Fruit fly (Drosophila melanogaster) whole organism, embryonic: ENCODE results near the gene beta4GalNAcTB.

Source experiments
- CG10959 ChIP-seq: fragments of 200-800 bp; sonication (Bioruptor generic); IDR thresholded peaks from 2 replicates; pipeline ENCODE4 v1.3.6; 2022; ENCODE audit warnings: missing biosample characterization, missing genetic modification characterization
- CG12071 ChIP-seq: fragments of 200-800 bp; sonication (Bioruptor generic); optimal IDR thresholded peaks from 3 replicates; lab custom pipeline; 2018; ENCODE audit warnings: missing biosample characterization, mild to moderate bottlenecking, missing genetic modification characterization
- CG12744 ChIP-seq: fragments of 200-800 bp; sonication (Bioruptor generic); optimal IDR thresholded peaks from 2 replicates; lab custom pipeline; 2016; ENCODE audit warnings: missing biosample characterization, missing genetic modification characterization
- CG1832 ChIP-seq: fragments of 200-800 bp; sonication (Bioruptor generic); optimal IDR thresholded peaks from 2 replicates; lab custom pipeline; 2017; ENCODE audit warnings: missing biosample characterization, mild to moderate bottlenecking, missing genetic modification characterization, inconsistent platforms
- CG3281 ChIP-seq: fragments of 200-800 bp; sonication (Bioruptor generic); optimal IDR thresholded peaks from 3 replicates; lab custom pipeline; 2017; ENCODE audit warnings: missing biosample characterization, mild to moderate bottlenecking, missing genetic modification characterization
- CG33213 ChIP-seq: fragments of 200-800 bp; sonication (Bioruptor generic); optimal IDR thresholded peaks from 3 replicates; lab custom pipeline; 2016; ENCODE audit warnings: missing biosample characterization, missing genetic modification characterization
- CG4282 ChIP-seq: fragments of 200-800 bp; sonication (Bioruptor generic); optimal IDR thresholded peaks from 2 replicates; lab custom pipeline; 2016; ENCODE audit warnings: missing biosample characterization, missing genetic modification characterization
- CG4328 ChIP-seq: fragments of 200-800 bp; sonication (Bioruptor generic); optimal IDR thresholded peaks from 3 replicates; lab custom pipeline; 2017; ENCODE audit warnings: missing biosample characterization, missing genetic modification reagents, missing genetic modification characterization
- CG6813 ChIP-seq: fragments of 200-800 bp; sonication (Bioruptor generic); optimal IDR thresholded peaks from 2 replicates; lab custom pipeline; 2017; ENCODE audit warnings: missing biosample characterization, missing genetic modification characterization, mild to moderate bottlenecking, moderate library complexity, missing genetic modification reagents
- CG7786 ChIP-seq: fragments of 200-800 bp; sonication (Bioruptor generic); optimal IDR thresholded peaks from 2 replicates; lab custom pipeline; 2016; ENCODE audit warnings: missing biosample characterization, missing genetic modification characterization
- CG7839 ChIP-seq: fragments of 200-800 bp; sonication (Bioruptor generic); optimal IDR thresholded peaks from 3 replicates; lab custom pipeline; 2018; ENCODE audit warnings: missing biosample characterization, mild to moderate bottlenecking, missing genetic modification characterization, moderate library complexity
- CG8388 ChIP-seq: fragments of 200-800 bp; sonication (Bioruptor generic); optimal IDR thresholded peaks from 2 replicates; lab custom pipeline; 2019; ENCODE audit warnings: missing biosample characterization, mild to moderate bottlenecking, missing genetic modification characterization, moderate library complexity
- CG8765 ChIP-seq: fragments of 200-800 bp; sonication (Bioruptor generic); IDR thresholded peaks from 2 replicates; pipeline ENCODE4 v1.3.6; 2022; ENCODE audit warnings: missing biosample characterization, missing genetic modification characterization
- D ChIP-seq, 2 experiments: fragments of 200-800 bp in 1 of 2; fragments of >200 bp in 1 of 2; sonication (Bioruptor generic) in 1 of 2; optimal IDR thresholded peaks; 2 replicates in 1 of 2; 3 replicates in 1 of 2; lab custom pipeline; 2017; ENCODE audit warnings: mild to moderate bottlenecking in 1 of 2, missing biosample characterization in 1 of 2, missing genetic modification characterization in 1 of 2, missing genetic modification reagents in 1 of 2
- Drgx ChIP-seq: fragments of 200-800 bp; sonication (Bioruptor generic); IDR thresholded peaks from 2 replicates; pipeline ENCODE4 v1.3.6; 2022; ENCODE audit warnings: missing biosample characterization, missing genetic modification characterization
- Eip74EF ChIP-seq, 2 experiments: fragments of 200-800 bp in 1 of 2; fragments of >200 bp in 1 of 2; sonication (Bioruptor generic) in 1 of 2; optimal IDR thresholded peaks; 2 replicates each; lab custom pipeline; 2017 to 2019; ENCODE audit warnings: missing biosample characterization in 2 of 2, missing genetic modification characterization in 2 of 2, mild to moderate bottlenecking in 1 of 2, moderate library complexity in 1 of 2
- Fer2 ChIP-seq: fragments of 200-800 bp; sonication (Bioruptor generic); optimal IDR thresholded peaks from 2 replicates; lab custom pipeline; 2018; ENCODE audit warnings: missing biosample characterization, mild to moderate bottlenecking, missing genetic modification characterization, moderate library complexity
- HLH54F ChIP-seq: fragments of 200-800 bp; sonication (Bioruptor generic); optimal IDR thresholded peaks from 3 replicates; lab custom pipeline; 2016; ENCODE audit warnings: missing biosample characterization, missing genetic modification characterization
- Hmr ChIP-seq: fragments of 200-800 bp; sonication (Bioruptor generic); optimal IDR thresholded peaks from 3 replicates; lab custom pipeline; 2017; ENCODE audit warnings: mild to moderate bottlenecking, missing biosample characterization, missing genetic modification reagents, missing genetic modification characterization
- Rfx ChIP-seq: fragments of 200-800 bp; sonication (Bioruptor generic); IDR thresholded peaks from 2 replicates; pipeline ENCODE4 v1.3.6; 2022; ENCODE audit warnings: missing biosample characterization, missing genetic modification characterization
- Sry-β ChIP-seq: fragments of 200-800 bp; sonication (Bioruptor generic); optimal IDR thresholded peaks from 2 replicates; lab custom pipeline; 2018; ENCODE audit warnings: missing biosample characterization, mild to moderate bottlenecking, missing genetic modification characterization, moderate library complexity
- Ssrp ChIP-seq: fragments of 200-800 bp; sonication (Bioruptor generic); optimal IDR thresholded peaks from 2 replicates; lab custom pipeline; 2018; ENCODE audit warnings: missing biosample characterization, mild to moderate bottlenecking, missing genetic modification characterization, moderate library complexity
- Xrp1 ChIP-seq: fragments of 200-800 bp; sonication (Bioruptor generic); IDR thresholded peaks from 2 replicates; pipeline ENCODE4 v1.3.6; 2022; ENCODE audit warnings: missing biosample characterization, missing genetic modification characterization
- aop ChIP-seq: fragments of 200-800 bp; sonication (Bioruptor generic); IDR thresholded peaks from 2 replicates; pipeline ENCODE4 v1.3.6; 2022; ENCODE audit warnings: missing biosample characterization, missing genetic modification characterization
- ap ChIP-seq: fragments of 200-800 bp; sonication (Bioruptor generic); IDR thresholded peaks from 2 replicates; pipeline ENCODE4 v1.3.6; 2022; ENCODE audit warnings: missing biosample characterization, missing genetic modification characterization
- ash1 ChIP-seq: fragments of 200-800 bp; sonication (Bioruptor generic); optimal IDR thresholded peaks from 2 replicates; lab custom pipeline; 2018; ENCODE audit warnings: missing biosample characterization, mild to moderate bottlenecking, missing genetic modification characterization
- az2 ChIP-seq: fragments of 200-800 bp; sonication (Bioruptor generic); optimal IDR thresholded peaks from 3 replicates; lab custom pipeline; 2016; ENCODE audit warnings: missing biosample characterization, missing genetic modification characterization
- bcd ChIP-seq: fragments of 200-800 bp; sonication (Bioruptor generic); optimal IDR thresholded peaks from 2 replicates; lab custom pipeline; 2017; ENCODE audit warnings: missing biosample characterization, mild to moderate bottlenecking, missing genetic modification characterization
- btn ChIP-seq: fragments of 200-800 bp; sonication (Bioruptor generic); optimal IDR thresholded peaks from 2 replicates; lab custom pipeline; 2016; ENCODE audit warnings: missing biosample characterization, missing genetic modification characterization
- cato ChIP-seq: fragments of 200-800 bp; sonication (Bioruptor generic); optimal IDR thresholded peaks from 2 replicates; lab custom pipeline; 2016; ENCODE audit warnings: missing biosample characterization, missing genetic modification characterization, borderline replicate concordance
- chm ChIP-seq: fragments of 200-800 bp; sonication (Bioruptor generic); IDR thresholded peaks from 2 replicates; pipeline ENCODE4 v1.3.6; 2022; ENCODE audit warnings: missing biosample characterization, missing genetic modification characterization
- dmrt11E ChIP-seq: fragments of 200-800 bp; sonication (Bioruptor generic); optimal IDR thresholded peaks from 3 replicates; lab custom pipeline; 2018; ENCODE audit warnings: missing biosample characterization, mild to moderate bottlenecking, missing genetic modification characterization, moderate library complexity
- gcm2 ChIP-seq: fragments of 200-800 bp; sonication (Bioruptor generic); optimal IDR thresholded peaks from 2 replicates; lab custom pipeline; 2016; ENCODE audit warnings: missing biosample characterization, missing genetic modification characterization
- insv ChIP-seq, 2 experiments: fragments of 200-800 bp; sonication (Bioruptor generic); optimal IDR thresholded peaks; 3 replicates each; lab custom pipeline; 2016 to 2018; ENCODE audit warnings: missing biosample characterization in 2 of 2, missing genetic modification characterization in 2 of 2
- jumu ChIP-seq: fragments of 200-800 bp; sonication (Bioruptor generic); optimal IDR thresholded peaks from 3 replicates; lab custom pipeline; 2016; ENCODE audit warnings: missing biosample characterization, missing genetic modification characterization
- lov ChIP-seq, 2 experiments: fragments of 200-800 bp in 1 of 2; fragments of >200 bp in 1 of 2; sonication (Bioruptor generic) in 1 of 2; IDR thresholded peaks in 1 of 2; optimal IDR thresholded peaks in 1 of 2; 2 replicates in 1 of 2; 3 replicates in 1 of 2; pipeline versions ENCODE4 v1.3.6 to Lab custom; 2017 to 2022; ENCODE audit warnings: missing biosample characterization in 1 of 2, missing genetic modification characterization in 1 of 2
- mirr ChIP-seq: fragments of 200-800 bp; sonication (Bioruptor generic); optimal IDR thresholded peaks from 3 replicates; lab custom pipeline; 2018; ENCODE audit warnings: missing biosample characterization, mild to moderate bottlenecking, missing genetic modification characterization
- nom ChIP-seq: fragments of 200-800 bp; sonication (Bioruptor generic); optimal IDR thresholded peaks from 2 replicates; lab custom pipeline; 2017; ENCODE audit warnings: missing biosample characterization, missing genetic modification characterization, mild to moderate bottlenecking, moderate library complexity, missing genetic modification reagents
- pb ChIP-seq: fragments of 200-800 bp; sonication (Bioruptor generic); optimal IDR thresholded peaks from 3 replicates; lab custom pipeline; 2016; ENCODE audit warnings: missing biosample characterization, missing genetic modification characterization
- peb ChIP-seq: fragments of 200-800 bp; sonication (Bioruptor generic); IDR thresholded peaks from 2 replicates; pipeline ENCODE4 v1.3.6; 2022; ENCODE audit warnings: missing biosample characterization, missing genetic modification characterization
- pho ChIP-seq: fragments of 200-800 bp; sonication (Bioruptor generic); optimal IDR thresholded peaks from 2 replicates; lab custom pipeline; 2016; ENCODE audit warnings: missing biosample characterization, missing genetic modification characterization
- seq ChIP-seq: fragments of 200-800 bp; sonication (Bioruptor generic); IDR thresholded peaks from 2 replicates; pipeline ENCODE4 v1.3.6; 2022; ENCODE audit warnings: missing biosample characterization, missing genetic modification characterization
- sisA ChIP-seq: fragments of 200-800 bp; sonication (Bioruptor generic); IDR thresholded peaks from 2 replicates; pipeline ENCODE4 v1.3.6; 2022; ENCODE audit warnings: missing biosample characterization, missing genetic modification characterization
- sna ChIP-seq: fragments of 200-800 bp; sonication (Bioruptor generic); IDR thresholded peaks from 2 replicates; pipeline ENCODE4 v1.3.6; 2022; ENCODE audit warnings: missing biosample characterization, missing genetic modification characterization; ENCODE audit not compliant: partially characterized antibody
- sob ChIP-seq: fragments of 200-800 bp; sonication (Bioruptor generic); IDR thresholded peaks from 2 replicates; pipeline ENCODE4 v1.3.6; 2022; ENCODE audit warnings: missing biosample characterization, missing genetic modification characterization
- sug ChIP-seq: fragments of 200-800 bp; optimal IDR thresholded peaks from 2 replicates; lab custom pipeline; 2019; ENCODE audit warnings: missing biosample characterization, mild to moderate bottlenecking, missing genetic modification characterization, moderate library complexity
- tap ChIP-seq: fragments of 200-800 bp; optimal IDR thresholded peaks from 3 replicates; lab custom pipeline; 2019; ENCODE audit warnings: missing biosample characterization, mild to moderate bottlenecking, missing genetic modification characterization, moderate library complexity
- trem ChIP-seq: fragments of 200-800 bp; optimal IDR thresholded peaks from 3 replicates; lab custom pipeline; 2019; ENCODE audit warnings: missing biosample characterization, mild to moderate bottlenecking, missing genetic modification characterization, moderate library complexity
- yki ChIP-seq: fragments of >200 bp; optimal IDR thresholded peaks from 3 replicates; lab custom pipeline; 2018

beta4GalNAcTB gene

dm6 chr3R:29004884-29005621 is 28.8 kb downstream of the beta4GalNAcTB start (continued):
- TF ChIP-seq cato (peak; percentile 17), sug (tag; lab: Kevin White, UChicago) (no peak), CG4328 (no peak), lov (optimal IDR thresholded peaks at IDR 0.05; lab: Kevin White, UChicago) (no peak), lov (GFP tag; IDR thresholded peaks at IDR 0.05; lab: Robert Waterston, UW) (no peak), az2 (GFP tag; lab: Kevin White, UChicago) (no peak), CG10959 (GFP tag; lab: Robert Waterston, UW) (no peak), Xrp1 (GFP tag; lab: Robert Waterston, UW) (peak; percentile 57), HLH54F (no peak), jumu (no peak), CG7839 (tag; lab: Kevin White, UChicago) (peak; percentile 58), chm (GFP tag; lab: Robert Waterston, UW) (no peak), D (optimal IDR thresholded peaks at IDR 0.05; lab: Kevin White, UChicago) (no peak), D (GFP tag; optimal IDR thresholded peaks at IDR 0.05; lab: Kevin White, UChicago) (no peak), CG8388 (no peak), gcm2 (GFP tag; lab: Kevin White, UChicago) (no peak), CG8765 (GFP tag; lab: Robert Waterston, UW) (no peak), trem (tag; lab: Kevin White, UChicago) (no peak), Eip74EF (GFP tag; optimal IDR thresholded peaks at IDR 0.05; lab: Kevin White, UChicago) (no peak), btn (GFP tag; lab: Kevin White, UChicago) (no peak), Rfx (GFP tag; lab: Robert Waterston, UW) (peak; percentile 50; the same call in 1 of the 2 replicates), ap (GFP tag; lab: Robert Waterston, UW) (no peak), ash1 (GFP tag; lab: Kevin White, UChicago) (no peak), Sry-β (GFP tag; lab: Kevin White, UChicago) (no peak), aop (no peak), nom (GFP tag; lab: Kevin White, UChicago) (no peak), CG6813 (no peak), insv (GFP tag; optimal IDR thresholded peaks at IDR 0.05; lab: Kevin White, UChicago) (no peak), sisA (GFP tag; lab: Robert Waterston, UW) (peak; percentile 27; the same call in 1 of the 2 replicates), seq (GFP tag; lab: Robert Waterston, UW) (no peak), CG1832 (GFP tag; lab: Kevin White, UChicago) (no peak), CG4282 (no peak), pb (GFP tag; lab: Kevin White, UChicago) (no peak), yki (no peak), Hmr (peak; percentile 31), CG3281 (GFP tag; lab: Kevin White, UChicago) (peak; percentile 5), CG7786 (no peak), pho (GFP tag; lab: Kevin White, UChicago) (no peak), sna (no peak), Drgx (peak; percentile 52), mirr (GFP tag; lab: Kevin White, UChicago) (no peak), sob (GFP tag; lab: Robert Waterston, UW) (no peak), CG12744 (GFP tag; lab: Kevin White, UChicago) (no peak), Ssrp (peak; percentile 14), CG33213 (GFP tag; lab: Kevin White, UChicago) (no peak), bcd (no peak), dmrt11E (no peak), peb (GFP tag; lab: Robert Waterston, UW) (no peak), Fer2 (tag; lab: Kevin White, UChicago) (no peak), tap (peak; percentile 40), CG12071 (GFP tag; lab: Kevin White, UChicago) (no peak)
